Fruit fly (Drosophila melanogaster): ENCODE data around the gene Rtnl1.

DNA sequence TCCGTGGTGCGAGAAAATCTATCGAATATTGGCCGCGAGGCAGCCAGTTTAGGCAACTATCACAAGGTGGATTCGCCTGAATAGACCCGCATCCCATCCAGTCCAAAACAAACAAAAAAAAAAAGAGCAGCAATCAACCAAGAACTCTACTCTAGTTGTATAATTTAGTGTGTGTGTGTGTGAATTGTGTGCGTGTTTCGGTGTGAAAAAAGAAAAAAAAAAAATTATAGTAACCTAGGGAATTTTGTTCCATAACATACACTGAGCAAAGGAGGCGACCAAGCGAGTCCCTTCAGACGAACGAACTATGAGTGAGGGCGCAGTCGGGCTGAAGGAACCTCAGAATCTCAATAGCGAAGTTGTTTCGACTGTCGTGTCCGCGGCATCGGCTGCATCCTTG is 36.7 kb upstream of the Rtnl1 start:
- TF ChIP-seq CG8478 (optimal IDR thresholded peaks at IDR 0.05) (no peak), CTCF (optimal IDR thresholded peaks at IDR 0.05) (no peak)
